Worm (Caenorhabditis elegans) whole organism, late embryonic: Measurements from ENCODE around the gene pot-2.

Experiments used
- C08G9.2 ChIP-seq: sonication (generic microtip); optimal IDR thresholded peaks from 2 replicates; lab custom pipeline; 2016; ENCODE audit warnings: mild to moderate bottlenecking, missing genetic modification characterization, moderate library complexity, missing compliant biosample characterization
- C38D4.7 ChIP-seq: fragments of 200-800 bp; sonication (Bioruptor generic); optimal IDR thresholded peaks from 2 replicates; lab custom pipeline; 2018; ENCODE audit warnings: mild to moderate bottlenecking, missing genetic modification characterization, moderate library complexity, missing compliant biosample characterization
- F13H6.1 ChIP-seq: sonication (generic microtip); optimal IDR thresholded peaks from 2 replicates; lab custom pipeline; 2016; ENCODE audit warnings: missing genetic modification characterization, missing compliant biosample characterization
- K09A11.1 ChIP-seq: sonication (generic microtip); optimal IDR thresholded peaks from 2 replicates; lab custom pipeline; 2017; ENCODE audit warnings: antibody characterized with exemption, mild to moderate bottlenecking, missing genetic modification characterization, missing compliant biosample characterization; ENCODE audit not compliant: insufficient read depth
- T23F11.4 ChIP-seq: fragments of 200-800 bp; sonication (Bioruptor generic); optimal IDR thresholded peaks from 2 replicates; lab custom pipeline; 2018; ENCODE audit warnings: mild to moderate bottlenecking, missing genetic modification characterization, missing compliant biosample characterization
- ahr-1 ChIP-seq: sonication (generic microtip); optimal IDR thresholded peaks from 2 replicates; lab custom pipeline; 2016; ENCODE audit warnings: missing genetic modification characterization, missing compliant biosample characterization
- ama-1 ChIP-seq: fragments of 150-350 bp; optimal IDR thresholded peaks from 2 replicates; lab custom pipeline; 2014
- ceh-14 ChIP-seq: sonication (generic microtip); optimal IDR thresholded peaks from 2 replicates; lab custom pipeline; 2016; ENCODE audit warnings: missing genotype, missing genetic modification characterization, missing compliant biosample characterization
- ceh-18 ChIP-seq: sonication (generic microtip); optimal IDR thresholded peaks from 2 replicates; lab custom pipeline; 2016; ENCODE audit warnings: missing genetic modification characterization, missing compliant biosample characterization
- ceh-19 ChIP-seq: fragments of 200-800 bp; sonication (Bioruptor generic); optimal IDR thresholded peaks from 2 replicates; lab custom pipeline; 2018; ENCODE audit warnings: mild to moderate bottlenecking, missing genetic modification characterization, missing compliant biosample characterization
- ceh-30 ChIP-seq: fragments of 150-350 bp; optimal IDR thresholded peaks from 2 replicates; lab custom pipeline; 2014; ENCODE audit warnings: missing biosample characterization, missing genetic modification characterization
- ceh-31 ChIP-seq: sonication (generic microtip); optimal IDR thresholded peaks from 2 replicates; lab custom pipeline; 2016; ENCODE audit warnings: missing genetic modification characterization, missing compliant biosample characterization
- ceh-34 ChIP-seq: sonication (generic microtip); optimal IDR thresholded peaks from 2 replicates; lab custom pipeline; 2016; ENCODE audit warnings: mild to moderate bottlenecking, missing genetic modification characterization, missing compliant biosample characterization
- ceh-45 ChIP-seq: fragments of 200-800 bp; sonication (Bioruptor generic); IDR thresholded peaks from 2 replicates; pipeline ENCODE4 v1.3.6; 2022; ENCODE audit warnings: missing genetic modification reagents, missing genetic modification characterization, missing compliant biosample characterization
- ceh-6 ChIP-seq: fragments of 200-800 bp; sonication (Bioruptor generic); optimal IDR thresholded peaks from 2 replicates; lab custom pipeline; 2018; ENCODE audit warnings: mild to moderate bottlenecking, missing genetic modification characterization, missing compliant biosample characterization
- ceh-9 ChIP-seq: sonication (generic microtip); optimal IDR thresholded peaks from 2 replicates; lab custom pipeline; 2016; ENCODE audit warnings: mild to moderate bottlenecking, missing genetic modification characterization, inconsistent platforms, missing compliant biosample characterization
- dmd-4 ChIP-seq: sonication (generic microtip); optimal IDR thresholded peaks from 2 replicates; lab custom pipeline; 2016; ENCODE audit warnings: borderline replicate concordance, missing genetic modification characterization, missing compliant biosample characterization
- elt-4 ChIP-seq: sonication (generic microtip); optimal IDR thresholded peaks from 2 replicates; lab custom pipeline; 2016; ENCODE audit warnings: missing genetic modification characterization, missing compliant biosample characterization
- ets-4 ChIP-seq: sonication (generic microtip); optimal IDR thresholded peaks from 2 replicates; lab custom pipeline; 2016; ENCODE audit warnings: missing genetic modification characterization, missing compliant biosample characterization
- eyg-1 ChIP-seq: sonication (generic microtip); optimal IDR thresholded peaks from 2 replicates; lab custom pipeline; 2016; ENCODE audit warnings: missing genotype, missing genetic modification characterization, missing compliant biosample characterization
- fax-1 ChIP-seq: sonication (generic microtip); optimal IDR thresholded peaks from 2 replicates; lab custom pipeline; 2016; ENCODE audit warnings: missing genotype, missing genetic modification characterization, missing compliant biosample characterization
- fkh-10 ChIP-seq: fragments of 150-350 bp; optimal IDR thresholded peaks from 2 replicates; lab custom pipeline; 2014; ENCODE audit warnings: missing biosample characterization, missing genetic modification reagents, missing genetic modification characterization
- fkh-6 ChIP-seq: sonication (generic microtip); optimal IDR thresholded peaks from 2 replicates; lab custom pipeline; 2016; ENCODE audit warnings: missing genetic modification characterization, missing compliant biosample characterization
- gmeb-2 ChIP-seq: sonication (generic microtip); optimal IDR thresholded peaks from 2 replicates; lab custom pipeline; 2016; ENCODE audit warnings: missing genetic modification characterization, inconsistent platforms, missing compliant biosample characterization
- hlh-13 ChIP-seq: fragments of 200-800 bp; sonication (Bioruptor generic); optimal IDR thresholded peaks from 2 replicates; lab custom pipeline; 2018; ENCODE audit warnings: mild to moderate bottlenecking, missing genetic modification characterization, missing compliant biosample characterization
- hlh-15 ChIP-seq: sonication (generic microtip); optimal IDR thresholded peaks from 2 replicates; lab custom pipeline; 2016; ENCODE audit warnings: missing genetic modification characterization, missing compliant biosample characterization
- hlh-30 ChIP-seq: sonication (generic microtip); optimal IDR thresholded peaks from 2 replicates; lab custom pipeline; 2017; ENCODE audit warnings: antibody characterized with exemption, missing genetic modification characterization, missing compliant biosample characterization; ENCODE audit not compliant: insufficient read depth
- hlh-6 ChIP-seq: sonication (generic microtip); optimal IDR thresholded peaks from 2 replicates; lab custom pipeline; 2016; ENCODE audit warnings: missing genotype, missing genetic modification characterization, missing compliant biosample characterization
- hlh-8 ChIP-seq: sonication (generic microtip); optimal IDR thresholded peaks from 2 replicates; lab custom pipeline; 2016; ENCODE audit warnings: missing genotype, missing genetic modification characterization, missing compliant biosample characterization
- lim-6 ChIP-seq: sonication (generic microtip); optimal IDR thresholded peaks from 2 replicates; lab custom pipeline; 2016; ENCODE audit warnings: missing genetic modification characterization, missing compliant biosample characterization
- lin-11 ChIP-seq: fragments of 200-800 bp; sonication (Bioruptor generic); optimal IDR thresholded peaks from 2 replicates; lab custom pipeline; 2018; ENCODE audit warnings: mild to moderate bottlenecking, missing genetic modification characterization, missing compliant biosample characterization
- madf-2 ChIP-seq: sonication (generic microtip); optimal IDR thresholded peaks from 2 replicates; lab custom pipeline; 2017; ENCODE audit warnings: missing genetic modification characterization, missing compliant biosample characterization
- mec-3 ChIP-seq: sonication (generic microtip); optimal IDR thresholded peaks from 2 replicates; lab custom pipeline; 2016; ENCODE audit warnings: borderline replicate concordance, missing genetic modification characterization, missing compliant biosample characterization
- nfya-1 ChIP-seq: sonication (generic microtip); optimal IDR thresholded peaks from 2 replicates; lab custom pipeline; 2017; ENCODE audit warnings: missing genetic modification characterization, mild to moderate bottlenecking, missing compliant biosample characterization, antibody characterized with exemption, moderate library complexity
- npax-4 ChIP-seq: sonication (generic microtip); optimal IDR thresholded peaks from 2 replicates; lab custom pipeline; 2016; ENCODE audit warnings: missing genetic modification characterization, missing compliant biosample characterization
- pat-9 ChIP-seq: fragments of 200-800 bp; sonication (Bioruptor generic); optimal IDR thresholded peaks from 2 replicates; lab custom pipeline; 2018; ENCODE audit warnings: mild to moderate bottlenecking, missing genetic modification characterization, moderate library complexity, missing compliant biosample characterization
- pha-2 ChIP-seq: sonication (generic microtip); optimal IDR thresholded peaks from 2 replicates; lab custom pipeline; 2017; ENCODE audit warnings: mild to moderate bottlenecking, missing genetic modification characterization, missing compliant biosample characterization
- pha-4 ChIP-seq: fragments of 150-350 bp; optimal IDR thresholded peaks from 2 replicates; lab custom pipeline; 2018; ENCODE audit warnings: missing biosample characterization, missing genetic modification reagents, missing genetic modification characterization
- pqm-1 ChIP-seq: sonication (generic microtip); optimal IDR thresholded peaks from 2 replicates; lab custom pipeline; 2016; ENCODE audit warnings: missing genetic modification characterization, missing compliant biosample characterization
- pros-1 ChIP-seq: fragments of 150-350 bp; optimal IDR thresholded peaks from 2 replicates; lab custom pipeline; 2014; ENCODE audit warnings: missing biosample characterization, missing genetic modification reagents, missing genetic modification characterization
- ref-2 ChIP-seq: sonication (generic microtip); optimal IDR thresholded peaks from 2 replicates; lab custom pipeline; 2016; ENCODE audit warnings: missing genetic modification characterization, missing compliant biosample characterization
- rnt-1 ChIP-seq: sonication (generic microtip); optimal IDR thresholded peaks from 2 replicates; lab custom pipeline; 2016; ENCODE audit warnings: missing genetic modification characterization, missing compliant biosample characterization
- sdc-2 ChIP-seq: sonication (generic microtip); optimal IDR thresholded peaks from 2 replicates; lab custom pipeline; 2016; ENCODE audit warnings: missing genotype, missing genetic modification characterization, missing compliant biosample characterization
- sox-4 ChIP-seq: sonication (generic microtip); optimal IDR thresholded peaks from 2 replicates; lab custom pipeline; 2017; ENCODE audit warnings: mild to moderate bottlenecking, missing genetic modification characterization, inconsistent platforms, missing compliant biosample characterization
- syd-9 ChIP-seq: sonication (generic microtip); optimal IDR thresholded peaks from 2 replicates; lab custom pipeline; 2016; ENCODE audit warnings: mild to moderate bottlenecking, missing genetic modification characterization, moderate library complexity, missing compliant biosample characterization
- tbx-2 ChIP-seq: sonication (generic microtip); optimal IDR thresholded peaks from 2 replicates; lab custom pipeline; 2016; ENCODE audit warnings: missing genetic modification characterization, missing compliant biosample characterization
- tbx-7 ChIP-seq: sonication (generic microtip); optimal IDR thresholded peaks from 2 replicates; lab custom pipeline; 2016; ENCODE audit warnings: missing genotype, missing genetic modification characterization, missing compliant biosample characterization
- unc-3 ChIP-seq, 2 experiments: fragments of 200-800 bp in 1 of 2; sonication (Bioruptor generic) in 1 of 2; sonication (generic microtip) in 1 of 2; conservative IDR thresholded peaks in 1 of 2; optimal IDR thresholded peaks in 1 of 2; 2 replicates each; pipeline versions ENCODE4 v1.3.6 to Lab custom; 2016 to 2022; ENCODE audit warnings: missing compliant biosample characterization in 2 of 2, missing genetic modification characterization in 2 of 2, missing genetic modification reagents in 1 of 2
- unc-55 ChIP-seq: sonication (generic microtip); optimal IDR thresholded peaks from 2 replicates; lab custom pipeline; 2017; ENCODE audit warnings: missing biosample characterization, missing genetic modification reagents, missing genetic modification characterization
- unc-86 ChIP-seq: sonication (generic microtip); optimal IDR thresholded peaks from 2 replicates; lab custom pipeline; 2016; ENCODE audit warnings: missing genetic modification characterization, missing compliant biosample characterization
- zip-5 ChIP-seq: sonication (generic microtip); optimal IDR thresholded peaks from 2 replicates; lab custom pipeline; 2016; ENCODE audit warnings: missing genetic modification characterization, missing compliant biosample characterization
- ztf-16 ChIP-seq: sonication (generic microtip); optimal IDR thresholded peaks from 2 replicates; lab custom pipeline; 2017; ENCODE audit warnings: missing genetic modification characterization, missing compliant biosample characterization

The pot-2 gene

DNA sequence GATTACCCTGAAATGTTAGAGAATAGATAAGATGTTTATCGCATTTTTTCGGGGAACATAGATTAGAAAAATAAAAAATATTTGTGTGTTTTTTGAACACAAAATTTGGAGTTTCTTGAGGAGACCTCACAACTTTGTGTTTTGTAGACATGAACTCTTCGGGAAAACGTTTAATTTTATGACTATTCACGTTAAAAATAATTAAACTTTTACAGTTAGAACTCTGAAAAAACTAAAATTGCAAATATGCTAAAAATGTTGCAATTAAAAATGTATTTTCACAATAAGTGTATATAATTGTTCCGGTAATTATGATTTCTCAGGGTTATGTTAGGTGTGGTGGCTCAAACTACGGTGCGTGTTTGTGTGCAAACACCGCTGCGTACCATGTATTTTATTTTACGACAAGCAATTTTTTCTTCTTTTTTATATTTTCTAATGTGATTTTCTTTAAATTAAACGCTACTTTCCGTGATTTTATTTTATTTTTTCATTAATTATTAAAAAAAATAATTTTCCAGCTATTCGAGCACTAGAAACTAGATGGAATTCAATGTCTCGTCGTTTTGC, 4.3 kb downstream of the pot-2 start, which contains the start of the genes F57C2.5 and spat-1 (continued):
- TF ChIP-seq ama-1 (lab: Kevin White, UChicago) (no peak), ets-4 (tag; lab: Kevin White, UChicago) (peak; percentile 97), lin-11 (tag; lab: Kevin White, UChicago) (no peak), unc-86 (tag; lab: Kevin White, UChicago) (peak; percentile 81), fkh-6 (tag; lab: Kevin White, UChicago) (peak; percentile 73), pqm-1 (tag; lab: Kevin White, UChicago) (peak; percentile 91), pha-2 (tag; lab: Kevin White, UChicago) (peak; percentile 61), K09A11.1 (no peak), ceh-19 (GFP tag; lab: Kevin White, UChicago) (peak; percentile 64), pha-4 (tag; lab: Kevin White, UChicago) (no peak), hlh-8 (peak; percentile 96), sdc-2 (tag; lab: Kevin White, UChicago) (peak; percentile 21), F13H6.1 (tag; lab: Kevin White, UChicago) (peak; percentile 92), hlh-6 (tag; lab: Kevin White, UChicago) (peak; percentile 6), pros-1 (tag; lab: Kevin White, UChicago) (no peak), rnt-1 (tag; lab: Kevin White, UChicago) (peak; percentile 92), ceh-31 (tag; lab: Kevin White, UChicago) (peak; percentile 99), fkh-10 (GFP tag; lab: Kevin White, UChicago) (no peak), ceh-14 (tag; lab: Kevin White, UChicago) (peak; percentile 97), sox-4 (tag; lab: Kevin White, UChicago) (no peak), zip-5 (tag; lab: Kevin White, UChicago) (peak; percentile 96), lim-6 (peak; percentile 93), ceh-18 (peak; percentile 70), hlh-13 (GFP tag; lab: Kevin White, UChicago) (no peak), ceh-6 (GFP tag; lab: Kevin White, UChicago) (no peak), elt-4 (tag; lab: Kevin White, UChicago) (no peak), ceh-30 (tag; lab: Kevin White, UChicago) (no peak), tbx-2 (peak; percentile 95), eyg-1 (tag; lab: Kevin White, UChicago) (peak; percentile 8), nfya-1 (tag; lab: Kevin White, UChicago) (peak; percentile 68), C38D4.7 (no peak), hlh-30 (tag; lab: Kevin White, UChicago) (no peak), npax-4 (tag; lab: Kevin White, UChicago) (peak; percentile 19), hlh-15 (peak; percentile 79), pat-9 (tag; lab: Kevin White, UChicago) (no peak), fax-1 (tag; lab: Kevin White, UChicago) (peak; percentile 94), unc-55 (GFP tag; lab: Kevin White, UChicago) (no peak), syd-9 (tag; lab: Kevin White, UChicago) (peak; percentile 58), unc-3 (GFP tag; conservative IDR thresholded peaks at IDR 0.05; lab: Robert Waterston, UW) (no peak), unc-3 (tag; optimal IDR thresholded peaks at IDR 0.05; lab: Kevin White, UChicago) (peak; percentile 74), ztf-16 (tag; lab: Kevin White, UChicago) (peak; percentile 80), ref-2 (peak; percentile 96), ceh-34 (tag; lab: Kevin White, UChicago) (peak; percentile 80), tbx-7 (peak; percentile 94), madf-2 (tag; lab: Kevin White, UChicago) (peak; percentile 6), ahr-1 (tag; lab: Kevin White, UChicago) (peak; percentile 96), gmeb-2 (tag; lab: Kevin White, UChicago) (no peak), dmd-4 (tag; lab: Kevin White, UChicago) (peak; percentile 56), ceh-9 (no peak), T23F11.4 (GFP tag; lab: Kevin White, UChicago) (no peak), ceh-45 (GFP tag; lab: Robert Waterston, UW) (no peak), mec-3 (tag; lab: Kevin White, UChicago) (peak; percentile 73), C08G9.2 (tag; lab: Kevin White, UChicago) (peak; percentile 94)
- TF ChIP-seq, all 69 proteins: peak for 40
